Fruit fly (Drosophila melanogaster): ENCODE data around the gene NfI.

Gene NfI

dm6 chr4:226751-227150, 49.4 kb downstream of the NfI start:
- TF ChIP-seq CG13204 (GFP tag; optimal IDR thresholded peaks at IDR 0.05): no peak
- no peak for TF ChIP-seq CG4496 (GFP tag; IDR thresholded peaks at IDR 0.05)
- no peak for TF ChIP-seq gl (tag; optimal IDR thresholded peaks at IDR 0.05)
- TF ChIP-seq CG10348 (GFP tag; IDR thresholded peaks at IDR 0.05): no peak
- TF ChIP-seq CG15710 (tag; optimal IDR thresholded peaks at IDR 0.05): no peak
- TF ChIP-seq EcR (GFP tag; optimal IDR thresholded peaks at IDR 0.05): no peak
- no peak for TF ChIP-seq CG8301 (tag; optimal IDR thresholded peaks at IDR 0.05)
- TF ChIP-seq CG12605 (GFP tag; IDR thresholded peaks at IDR 0.05): no peak
- TF ChIP-seq CG9948 (tag; optimal IDR thresholded peaks at IDR 0.05): no peak
- no peak for TF ChIP-seq Pif1B (GFP tag; optimal IDR thresholded peaks at IDR 0.05)
- no peak for TF ChIP-seq rn (GFP tag; IDR thresholded peaks at IDR 0.05)

dm6 chr4:225824-226223, 50.3 kb downstream of the NfI start:
- TF ChIP-seq Snoo (tag; optimal IDR thresholded peaks at IDR 0.05) (peak; percentile 5), Pif1A (GFP tag; optimal IDR thresholded peaks at IDR 0.05) (peak; percentile 6), CG15710 (tag; optimal IDR thresholded peaks at IDR 0.05) (no peak), gl (tag; optimal IDR thresholded peaks at IDR 0.05) (peak; percentile 16), CG8159 (tag; optimal IDR thresholded peaks at IDR 0.05) (no peak), fd96Ca (GFP tag; IDR thresholded peaks at IDR 0.05) (no peak), CG13204 (GFP tag; optimal IDR thresholded peaks at IDR 0.05) (no peak), Pif1B (GFP tag; optimal IDR thresholded peaks at IDR 0.05) (no peak), CG9948 (tag; optimal IDR thresholded peaks at IDR 0.05) (no peak), Ets98B (GFP tag; IDR thresholded peaks at IDR 0.05) (no peak), rn (GFP tag; IDR thresholded peaks at IDR 0.05) (no peak), CG14655 (GFP tag; optimal IDR thresholded peaks at IDR 0.05) (no peak), EcR (GFP tag; optimal IDR thresholded peaks at IDR 0.05) (no peak), CG4496 (GFP tag; IDR thresholded peaks at IDR 0.05) (no peak)

All from whole organism, pupa.